Worm (Caenorhabditis elegans): ENCODE measurements around the gene K09C8.8.

DNA sequence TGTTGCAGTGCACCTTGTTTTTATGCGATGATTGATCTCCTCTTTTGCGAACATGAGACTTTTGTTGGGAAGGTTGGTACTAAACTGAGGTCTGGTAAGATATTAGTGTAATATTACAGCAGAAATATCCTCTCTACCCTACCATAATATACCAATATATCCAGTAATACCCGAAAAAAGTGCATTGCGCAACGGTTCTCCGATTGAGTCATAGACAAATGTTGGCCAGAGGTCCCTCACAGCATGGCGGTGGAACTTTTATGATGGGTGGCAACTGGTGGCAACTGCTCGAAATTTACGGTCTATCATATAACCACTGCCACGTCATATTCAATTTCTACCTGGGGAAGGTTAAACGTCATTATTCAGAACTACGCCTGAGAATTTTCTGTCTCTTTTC, 18.6 kb downstream of the K09C8.8 start:
- TF ChIP-seq W03F9.2 (tag; optimal IDR thresholded peaks at IDR 0.05) (no peak), him-1 (tag; optimal IDR thresholded peaks at IDR 0.05) (no peak), dao-5 (tag; optimal IDR thresholded peaks at IDR 0.05) (no peak)
